Worm (Caenorhabditis elegans): ENCODE measurements around the gene cyp-29A2.

cyp-29A2 gene

ce11 chrV:11216137-11216536, 1.2 kb upstream of the cyp-29A2 start:
- TF ChIP-seq lin-13 (tag; optimal IDR thresholded peaks at IDR 0.05) = no peak

ce11 chrV:11220415-11220814, 3.0 kb downstream of the cyp-29A2 start:
- TF ChIP-seq elt-1 (tag; optimal IDR thresholded peaks at IDR 0.05; ENCODE audit: borderline replicate concordance, insufficient read depth) (no peak), blmp-1 (tag; optimal IDR thresholded peaks at IDR 0.05) (no peak), ceh-39 (tag; optimal IDR thresholded peaks at IDR 0.05) (no peak), ham-2 (GFP tag; optimal IDR thresholded peaks at IDR 0.05) (no peak), sptf-1 (tag; optimal IDR thresholded peaks at IDR 0.05) (no peak), flh-1 (GFP tag; optimal IDR thresholded peaks at IDR 0.05) (no peak)

- no peak for TF ChIP-seq ham-2 (GFP tag; optimal IDR thresholded peaks at IDR 0.05)
- peak; percentile 83 for TF ChIP-seq elt-1 (tag; optimal IDR thresholded peaks at IDR 0.05; ENCODE audit: borderline replicate concordance, insufficient read depth)
Measured at ce11 chrV:11220936-11221335, 3.6 kb downstream of the cyp-29A2 start, which contains the start of gene T19B10.2. Gene T19B10.2, plus strand, starts transcription at chrV:11221302.

- no peak for TF ChIP-seq lsy-2 (tag; optimal IDR thresholded peaks at IDR 0.05)
- TF ChIP-seq blmp-1 (tag; optimal IDR thresholded peaks at IDR 0.05) = no peak
- TF ChIP-seq drap-1 (GFP tag; optimal IDR thresholded peaks at IDR 0.05) = no peak
- no peak for TF ChIP-seq ces-1 (GFP tag; optimal IDR thresholded peaks at IDR 0.05)
- no peak for TF ChIP-seq hlh-1 (tag; optimal IDR thresholded peaks at IDR 0.05)
Measured at ce11 chrV:11223698-11224097, 6.3 kb downstream of the cyp-29A2 start.

ce11 chrV:11225981-11226380, 8.6 kb downstream of the cyp-29A2 start, which contains the start of gene bgal-1:
Gene bgal-1, minus strand, starts transcription at chrV:11226018.
- TF ChIP-seq unc-62 (GFP tag; optimal IDR thresholded peaks at IDR 0.05) = peak; percentile 84
- peak; percentile 68 for TF ChIP-seq hlh-1 (tag; optimal IDR thresholded peaks at IDR 0.05)
- TF ChIP-seq sptf-1 (tag; optimal IDR thresholded peaks at IDR 0.05) = no peak
- TF ChIP-seq ceh-39 (tag; optimal IDR thresholded peaks at IDR 0.05) = no peak
- TF ChIP-seq lsy-2 (tag; optimal IDR thresholded peaks at IDR 0.05) = no peak
- no peak for TF ChIP-seq M03D4.4 (tag; optimal IDR thresholded peaks at IDR 0.05)
- TF ChIP-seq drap-1 (GFP tag; optimal IDR thresholded peaks at IDR 0.05) = no peak
- no peak for TF ChIP-seq mep-1 (tag; optimal IDR thresholded peaks at IDR 0.05)

- peak; percentile 66 for TF ChIP-seq lin-13 (tag; optimal IDR thresholded peaks at IDR 0.05)
- TF ChIP-seq blmp-1 (tag; optimal IDR thresholded peaks at IDR 0.05) = no peak
- TF ChIP-seq ces-1 (GFP tag; optimal IDR thresholded peaks at IDR 0.05) = peak; percentile 86
- TF ChIP-seq elt-1 (tag; optimal IDR thresholded peaks at IDR 0.05; ENCODE audit: borderline replicate concordance, insufficient read depth) = no peak
- TF ChIP-seq sptf-1 (tag; optimal IDR thresholded peaks at IDR 0.05) = no peak
- no peak for TF ChIP-seq mab-5 (tag; optimal IDR thresholded peaks at IDR 0.05)
- peak; percentile 5 for TF ChIP-seq nhr-237 (tag; optimal IDR thresholded peaks at IDR 0.05)
- no peak for TF ChIP-seq nhr-28 (tag; optimal IDR thresholded peaks at IDR 0.05)
- TF ChIP-seq cnd-1 (tag; optimal IDR thresholded peaks at IDR 0.05) = no peak
- TF ChIP-seq pha-4 (tag; optimal IDR thresholded peaks at IDR 0.05) = peak; percentile 44
- TF ChIP-seq drap-1 (GFP tag; optimal IDR thresholded peaks at IDR 0.05) = peak; percentile 28
- no peak for TF ChIP-seq flh-1 (GFP tag; optimal IDR thresholded peaks at IDR 0.05)
- no peak for TF ChIP-seq ztf-11 (tag; optimal IDR thresholded peaks at IDR 0.05)
- no peak for TF ChIP-seq unc-39 (tag; optimal IDR thresholded peaks at IDR 0.05)
- peak; percentile 8 for TF ChIP-seq nhr-12 (tag; optimal IDR thresholded peaks at IDR 0.05)
- peak; percentile 62 for TF ChIP-seq ceh-83 (GFP tag; optimal IDR thresholded peaks at IDR 0.05)
- peak; percentile 50 for TF ChIP-seq lsy-2 (tag; optimal IDR thresholded peaks at IDR 0.05)
- TF ChIP-seq nhr-2 (tag; optimal IDR thresholded peaks at IDR 0.05) = peak; percentile 5
- TF ChIP-seq M03D4.4 (tag; optimal IDR thresholded peaks at IDR 0.05) = peak; percentile 26
- peak; percentile 1 for TF ChIP-seq elt-3 (tag; optimal IDR thresholded peaks at IDR 0.05)
- no peak for TF ChIP-seq lin-32 (GFP tag; optimal IDR thresholded peaks at IDR 0.05)
- TF ChIP-seq snpc-4 (tag; optimal IDR thresholded peaks at IDR 0.05) = no peak
- TF ChIP-seq unc-62 (GFP tag; optimal IDR thresholded peaks at IDR 0.05) = no peak
- no peak for TF ChIP-seq ceh-43 (GFP tag; optimal IDR thresholded peaks at IDR 0.05)
- TF ChIP-seq sem-2 (GFP tag; optimal IDR thresholded peaks at IDR 0.05) = no peak
- TF ChIP-seq tbx-8 (GFP tag; optimal IDR thresholded peaks at IDR 0.05) = no peak
- no peak for TF ChIP-seq nhr-76 (tag; optimal IDR thresholded peaks at IDR 0.05)
- no peak for TF ChIP-seq ham-2 (GFP tag; optimal IDR thresholded peaks at IDR 0.05)
- peak; percentile 92 for TF ChIP-seq ceh-39 (tag; optimal IDR thresholded peaks at IDR 0.05)
- no peak for TF ChIP-seq zip-8 (tag; optimal IDR thresholded peaks at IDR 0.05)
- TF ChIP-seq bed-3 (GFP tag; optimal IDR thresholded peaks at IDR 0.05) = no peak
- TF ChIP-seq hlh-1 (tag; optimal IDR thresholded peaks at IDR 0.05) = no peak
- peak; percentile 25 for TF ChIP-seq mls-2 (tag; optimal IDR thresholded peaks at IDR 0.05)
- peak; percentile 98 for TF ChIP-seq unc-120 (tag; optimal IDR thresholded peaks at IDR 0.05; ENCODE audit: poor library complexity, severe bottlenecking)
- peak; percentile 91 for TF ChIP-seq mep-1 (tag; optimal IDR thresholded peaks at IDR 0.05)
Measured at ce11 chrV:11228653-11229173, 11.3 kb downstream of the cyp-29A2 start, which contains the start of gene pqn-70. Gene pqn-70, minus strand, starts transcription at chrV:11228703.

Data from whole organism, mixed stage, embryonic.